Worm (Caenorhabditis elegans) whole organism, L1 larva: Measurements from ENCODE around the gene eri-5.

Experiments
- Y116A8C.19 ChIP-seq: sonication (generic microtip); optimal IDR thresholded peaks from 2 replicates; lab custom pipeline; 2016; ENCODE audit warnings: missing compliant biosample characterization, missing genetic modification characterization, borderline replicate concordance
- alr-1 ChIP-seq: fragments of 200-800 bp; sonication (Bioruptor generic); optimal IDR thresholded peaks from 2 replicates; lab custom pipeline; 2018; ENCODE audit warnings: borderline replicate concordance, mild to moderate bottlenecking, missing genetic modification characterization, missing compliant biosample characterization
- ama-1 ChIP-seq: fragments of 150-350 bp; optimal IDR thresholded peaks from 2 replicates; lab custom pipeline; 2014
- blmp-1 ChIP-seq: fragments of 150-350 bp; optimal IDR thresholded peaks from 2 replicates; lab custom pipeline; 2014; ENCODE audit warnings: missing biosample characterization, missing genetic modification characterization
- ceh-63 ChIP-seq: fragments of 200-800 bp; sonication (Bioruptor generic); optimal IDR thresholded peaks from 2 replicates; lab custom pipeline; 2018; ENCODE audit warnings: mild to moderate bottlenecking, missing genetic modification characterization, missing compliant biosample characterization
- ceh-8 ChIP-seq: fragments of 200-800 bp; sonication (Bioruptor generic); optimal IDR thresholded peaks from 2 replicates; lab custom pipeline; 2018; ENCODE audit warnings: mild to moderate bottlenecking, missing genetic modification characterization, moderate library complexity, missing compliant biosample characterization
- ceh-82 ChIP-seq, 3 experiments: fragments of 150-350 bp in 1 of 3; sonication (generic microtip) in 2 of 3; optimal IDR thresholded peaks; 2 replicates each; lab custom pipeline; 2014 to 2017; ENCODE audit warnings: missing biosample characterization in 3 of 3, missing genetic modification characterization in 3 of 3
- ceh-88 ChIP-seq: fragments of 200-800 bp; sonication (Bioruptor generic); IDR thresholded peaks from 2 replicates; pipeline ENCODE4 v1.3.6; 2022; ENCODE audit warnings: missing genetic modification characterization, missing compliant biosample characterization
- ceh-90 ChIP-seq: sonication (generic microtip); optimal IDR thresholded peaks from 2 replicates; lab custom pipeline; 2016; ENCODE audit warnings: missing genetic modification characterization, missing compliant biosample characterization
- ces-1 ChIP-seq: fragments of 150-350 bp; optimal IDR thresholded peaks from 2 replicates; lab custom pipeline; 2014; ENCODE audit warnings: missing biosample characterization, missing genetic modification reagents, missing genetic modification characterization
- dsc-1 ChIP-seq: sonication (generic microtip); optimal IDR thresholded peaks from 2 replicates; lab custom pipeline; 2016; ENCODE audit warnings: mild to moderate bottlenecking, missing genetic modification characterization, missing compliant biosample characterization
- efl-1 ChIP-seq, 4 experiments: fragments of 150-350 bp; optimal IDR thresholded peaks in 3 of 4; peaks in 1 of 4; 1 replicate in 1 of 4; 2 replicates in 3 of 4; lab custom pipeline; 2014; ENCODE audit warnings: missing biosample characterization in 2 of 4, missing genetic modification characterization in 2 of 4, missing genetic modification reagents in 2 of 4
- efl-3 ChIP-seq: fragments of 200-800 bp; sonication (Bioruptor generic); optimal IDR thresholded peaks from 2 replicates; lab custom pipeline; 2018; ENCODE audit warnings: mild to moderate bottlenecking, missing genetic modification characterization, missing compliant biosample characterization
- egl-13 ChIP-seq: sonication (generic microtip); optimal IDR thresholded peaks from 2 replicates; lab custom pipeline; 2016; ENCODE audit warnings: missing genotype, missing genetic modification reagents, missing genetic modification characterization, missing compliant biosample characterization
- egl-27 ChIP-seq, 2 experiments: fragments of 150-350 bp in 1 of 2; sonication (generic microtip); optimal IDR thresholded peaks; 3 replicates each; lab custom pipeline; 2017 to 2018; ENCODE audit warnings: missing biosample characterization in 2 of 2, missing genetic modification characterization in 2 of 2, missing genetic modification reagents in 2 of 2
- elt-2 ChIP-seq: sonication (generic microtip); optimal IDR thresholded peaks from 2 replicates; lab custom pipeline; 2016; ENCODE audit warnings: missing genetic modification characterization, mild to moderate bottlenecking, inconsistent platforms, missing compliant biosample characterization, missing genetic modification reagents
- ets-5 ChIP-seq: fragments of 200-800 bp; sonication (Bioruptor generic); IDR thresholded peaks from 2 replicates; pipeline ENCODE4 v1.3.6; 2022; ENCODE audit warnings: missing genetic modification characterization, missing compliant biosample characterization
- fkh-10 ChIP-seq: sonication (generic microtip); optimal IDR thresholded peaks from 2 replicates; lab custom pipeline; 2017; ENCODE audit warnings: missing biosample characterization, missing genetic modification reagents, missing genetic modification characterization
- grh-1 ChIP-seq: fragments of 200-800 bp; sonication (Bioruptor generic); IDR thresholded peaks from 2 replicates; pipeline ENCODE4 v1.3.6; 2022; ENCODE audit warnings: missing genetic modification reagents, missing genetic modification characterization, missing compliant biosample characterization
- hlh-17 ChIP-seq: fragments of 200-800 bp; sonication (Bioruptor generic); optimal IDR thresholded peaks from 2 replicates; lab custom pipeline; 2018; ENCODE audit warnings: missing genetic modification characterization, mild to moderate bottlenecking, missing compliant biosample characterization, moderate library complexity, borderline replicate concordance
- hpl-2 ChIP-seq: fragments of 150-350 bp; optimal IDR thresholded peaks from 2 replicates; lab custom pipeline; 2014; ENCODE audit warnings: missing biosample characterization, missing genetic modification reagents, missing genetic modification characterization
- jun-1 ChIP-seq: fragments of 150-350 bp; optimal IDR thresholded peaks from 2 replicates; lab custom pipeline; 2014; ENCODE audit warnings: missing biosample characterization, missing genetic modification reagents, missing genetic modification characterization
- lin-13 ChIP-seq: fragments of 150-350 bp; optimal IDR thresholded peaks from 2 replicates; lab custom pipeline; 2014; ENCODE audit warnings: missing biosample characterization, missing genetic modification reagents, missing genetic modification characterization
- lin-39 ChIP-seq: fragments of 150-350 bp; optimal IDR thresholded peaks from 2 replicates; lab custom pipeline; 2014; ENCODE audit warnings: missing biosample characterization, missing genetic modification reagents, missing genetic modification characterization
- mdl-1 ChIP-seq, 2 experiments: fragments of 150-350 bp; optimal IDR thresholded peaks; 2 replicates each; lab custom pipeline; 2014 to 2017; ENCODE audit warnings: missing biosample characterization in 2 of 2, missing genetic modification characterization in 2 of 2, inconsistent platforms in 1 of 2
- mep-1 ChIP-seq: fragments of 150-350 bp; optimal IDR thresholded peaks from 2 replicates; lab custom pipeline; 2014; ENCODE audit warnings: missing biosample characterization, missing genetic modification characterization
- nhr-11 ChIP-seq: fragments of 150-350 bp; optimal IDR thresholded peaks from 2 replicates; lab custom pipeline; 2014; ENCODE audit warnings: missing biosample characterization, missing genetic modification characterization
- nhr-20 ChIP-seq: sonication (generic microtip); optimal IDR thresholded peaks from 2 replicates; lab custom pipeline; 2016; ENCODE audit warnings: mild to moderate bottlenecking, missing genetic modification characterization, missing compliant biosample characterization
- nhr-28 ChIP-seq: fragments of 150-350 bp; optimal IDR thresholded peaks from 2 replicates; lab custom pipeline; 2014; ENCODE audit warnings: missing biosample characterization, missing genetic modification characterization
- nhr-71 ChIP-seq: sonication (generic microtip); optimal IDR thresholded peaks from 2 replicates; lab custom pipeline; 2016; ENCODE audit warnings: mild to moderate bottlenecking, missing genetic modification characterization, moderate library complexity, missing compliant biosample characterization
- nhr-76 ChIP-seq: sonication (generic microtip); optimal IDR thresholded peaks from 2 replicates; lab custom pipeline; 2017; ENCODE audit warnings: missing biosample characterization, missing genetic modification characterization
- pax-3 ChIP-seq: fragments of 200-800 bp; sonication (Bioruptor generic); optimal IDR thresholded peaks from 2 replicates; lab custom pipeline; 2018; ENCODE audit warnings: mild to moderate bottlenecking, missing genetic modification characterization, moderate library complexity, missing compliant biosample characterization
- sptf-1 ChIP-seq: fragments of 150-350 bp; optimal IDR thresholded peaks from 2 replicates; lab custom pipeline; 2014; ENCODE audit warnings: missing biosample characterization, missing genetic modification characterization
- tlp-1 ChIP-seq: fragments of 150-350 bp; optimal IDR thresholded peaks from 2 replicates; lab custom pipeline; 2014; ENCODE audit warnings: missing biosample characterization, missing genetic modification characterization
- unc-30 ChIP-seq: sonication (generic microtip); optimal IDR thresholded peaks from 2 replicates; lab custom pipeline; 2017; ENCODE audit warnings: missing biosample characterization, missing genetic modification characterization
- unc-62 ChIP-seq: fragments of 150-350 bp; optimal IDR thresholded peaks from 2 replicates; lab custom pipeline; 2014; ENCODE audit warnings: missing biosample characterization, missing genetic modification reagents, missing genetic modification characterization
- unc-86 ChIP-seq: sonication (generic microtip); optimal IDR thresholded peaks from 2 replicates; lab custom pipeline; 2016; ENCODE audit warnings: missing genetic modification characterization, missing compliant biosample characterization
- unc-98 ChIP-seq: fragments of 200-800 bp; sonication (Bioruptor generic); IDR thresholded peaks from 2 replicates; pipeline ENCODE4 v1.3.6; 2022; ENCODE audit warnings: missing genetic modification characterization, missing compliant biosample characterization
- zag-1 ChIP-seq: fragments of 150-350 bp; optimal IDR thresholded peaks from 2 replicates; lab custom pipeline; 2014; ENCODE audit warnings: missing biosample characterization, missing genetic modification characterization
- zip-4 ChIP-seq: fragments of 200-800 bp; sonication (Bioruptor generic); optimal IDR thresholded peaks from 2 replicates; lab custom pipeline; 2018; ENCODE audit warnings: mild to moderate bottlenecking, missing genetic modification characterization, moderate library complexity, missing compliant biosample characterization
- ztf-4 ChIP-seq: fragments of 150-350 bp; optimal IDR thresholded peaks from 2 replicates; lab custom pipeline; 2014; ENCODE audit warnings: missing biosample characterization, missing genetic modification characterization

The eri-5 gene

DNA sequence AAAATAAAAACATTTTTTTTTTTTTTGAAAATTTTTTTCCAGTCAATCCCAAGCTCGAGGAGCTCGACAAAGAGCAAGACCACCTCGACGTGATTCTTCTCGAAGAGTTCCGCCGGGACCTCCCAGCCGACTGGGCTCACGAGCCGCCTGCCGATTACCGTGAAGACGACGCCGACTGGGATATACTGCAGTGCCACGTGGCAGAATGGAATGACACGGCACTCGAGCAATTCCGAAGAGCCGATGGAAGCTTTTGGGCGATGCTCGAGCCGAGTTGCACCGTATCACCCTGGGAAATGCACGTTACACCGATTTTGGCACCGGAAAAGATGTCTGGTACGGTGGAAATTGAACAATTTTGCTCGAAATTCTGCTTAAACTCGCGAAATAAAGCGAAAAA is 2.4 kb downstream of the eri-5 start:
- no peak for TF ChIP-seq ceh-63 (GFP tag; lab: Kevin White, UChicago)
- no peak for TF ChIP-seq ceh-90
- no peak for TF ChIP-seq ceh-88 (GFP tag; lab: Robert Waterston, UW)
- TF ChIP-seq pax-3 (tag; lab: Kevin White, UChicago): no peak
- TF ChIP-seq mdl-1 (tag; optimal IDR thresholded peaks at IDR 0.05; lab: Kevin White, UChicago): no peak
- no peak for TF ChIP-seq jun-1 (tag; lab: Kevin White, UChicago)
- no peak for TF ChIP-seq nhr-20
- TF ChIP-seq unc-86 (tag; lab: Kevin White, UChicago): no peak
- TF ChIP-seq unc-30 (tag; lab: Kevin White, UChicago): no peak
- TF ChIP-seq lin-39 (tag; lab: Kevin White, UChicago): no peak
- TF ChIP-seq fkh-10 (GFP tag; lab: Kevin White, UChicago): no peak
- no peak for TF ChIP-seq ces-1 (GFP tag; lab: Kevin White, UChicago)
- TF ChIP-seq egl-13 (tag; lab: Kevin White, UChicago): no peak
- no peak for TF ChIP-seq egl-27 (tag; optimal IDR thresholded peaks at IDR 0.05; lab: Kevin White, UChicago)
- no peak for TF ChIP-seq ceh-8 (GFP tag; lab: Kevin White, UChicago)
- TF ChIP-seq ama-1: no peak
- no peak for TF ChIP-seq lin-13 (GFP tag; lab: Kevin White, UChicago)
- no peak for TF ChIP-seq zip-4 (GFP tag; lab: Kevin White, UChicago)
- no peak for TF ChIP-seq mep-1

DNA sequence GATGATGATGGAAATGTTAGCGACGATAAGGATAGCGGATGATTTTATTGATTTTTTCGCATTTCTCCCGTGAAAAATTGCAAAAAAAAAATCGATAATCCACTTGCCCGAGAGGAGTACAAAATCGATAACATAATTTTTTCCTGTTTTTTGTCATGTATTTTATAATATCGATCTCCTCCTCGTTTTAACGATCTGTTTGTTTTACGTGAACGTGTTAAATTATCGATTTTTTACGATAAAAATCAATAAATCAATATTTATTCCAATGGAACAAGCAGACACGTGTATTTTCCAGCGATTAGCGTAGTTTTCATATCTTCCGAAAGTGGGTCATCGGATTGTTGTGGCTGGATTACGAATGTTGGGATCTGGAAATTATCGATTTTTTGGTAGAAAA is 5.4 kb downstream of the eri-5 start:
- TF ChIP-seq efl-1 (optimal IDR thresholded peaks at IDR 0.05; lab: Kevin White, UChicago) (no peak), efl-1 (GFP tag; optimal IDR thresholded peaks at IDR 0.05 in 1 of 2; lab: Kevin White, UChicago) (no peak), alr-1 (tag; lab: Kevin White, UChicago) (no peak), ceh-8 (GFP tag; lab: Kevin White, UChicago) (no peak)

DNA sequence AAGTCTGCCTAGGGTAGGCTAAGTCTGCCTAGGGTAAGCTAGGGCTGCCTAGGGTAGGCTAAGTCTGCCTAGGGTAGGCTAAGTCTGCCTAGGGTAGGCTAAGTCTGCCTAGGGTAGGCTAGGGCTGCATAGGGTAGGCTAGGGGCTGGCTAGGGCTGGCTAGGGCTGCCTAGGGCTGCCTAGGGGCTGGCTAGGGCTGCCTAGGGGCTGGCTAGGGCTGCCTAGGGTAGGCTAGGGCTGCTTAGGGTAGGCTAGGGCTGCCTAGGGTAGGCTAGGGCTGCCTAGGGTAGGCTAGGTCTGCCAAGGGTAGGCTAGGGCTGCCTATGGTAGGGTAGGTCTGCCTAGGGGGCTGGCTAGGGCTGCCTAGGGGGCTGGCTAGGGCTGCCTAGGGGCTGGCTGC is 7.7 kb downstream of the eri-5 start:
- TF ChIP-seq nhr-76 (tag; lab: Kevin White, UChicago) (no peak), alr-1 (tag; lab: Kevin White, UChicago) (no peak), ztf-4 (tag; lab: Kevin White, UChicago) (no peak), ceh-90 (no peak), efl-3 (no peak), sptf-1 (tag; lab: Kevin White, UChicago) (no peak), hlh-17 (GFP tag; lab: Kevin White, UChicago) (no peak)

- no peak for TF ChIP-seq unc-98 (GFP tag; lab: Robert Waterston, UW)
- TF ChIP-seq ztf-4 (tag; lab: Kevin White, UChicago): no peak
- no peak for TF ChIP-seq efl-3
- TF ChIP-seq blmp-1 (tag; lab: Kevin White, UChicago): no peak
- no peak for TF ChIP-seq nhr-28 (tag; lab: Kevin White, UChicago)
- TF ChIP-seq lin-39 (tag; lab: Kevin White, UChicago): no peak
Observed at ce11 chrIV:2399420-2399819, 8.8 kb downstream of the eri-5 start, which contains the start of gene Y38F2AR.10. Y38F2AR.10 (minus strand) TSS chrIV:2399520.

DNA sequence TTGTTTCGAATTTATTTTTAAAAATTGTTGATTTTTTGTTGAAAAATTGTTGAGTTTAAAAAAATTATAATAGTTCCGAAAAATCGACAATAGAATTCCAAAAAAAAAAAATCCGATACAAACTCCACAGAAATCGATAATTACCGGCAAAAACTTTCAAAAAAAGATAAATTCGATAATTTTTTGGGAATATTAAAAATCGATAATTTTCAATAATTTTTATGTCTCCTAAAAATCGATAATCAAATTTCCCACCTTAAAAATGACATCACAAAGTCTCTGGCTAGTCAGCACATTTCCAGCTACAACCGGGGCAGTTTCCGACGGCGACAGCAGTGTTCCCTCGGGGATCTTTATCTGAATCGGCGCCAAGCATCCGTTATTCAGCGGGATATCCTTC is 10.0 kb downstream of the eri-5 start:
- TF ChIP-seq ets-5: no peak
- TF ChIP-seq hpl-2 (GFP tag; lab: Kevin White, UChicago): no peak
- TF ChIP-seq ces-1 (GFP tag; lab: Kevin White, UChicago): no peak
- no peak for TF ChIP-seq ceh-82 (tag; optimal IDR thresholded peaks at IDR 0.05; lab: Kevin White, UChicago)
- no peak for TF ChIP-seq grh-1 (GFP tag; lab: Robert Waterston, UW)
- no peak for TF ChIP-seq nhr-11 (tag; lab: Kevin White, UChicago)
- no peak for TF ChIP-seq nhr-71 (tag; lab: Kevin White, UChicago)
- no peak for TF ChIP-seq elt-2 (tag; lab: Kevin White, UChicago)
- no peak for TF ChIP-seq zag-1 (tag; lab: Kevin White, UChicago)
- no peak for TF ChIP-seq unc-62
- TF ChIP-seq tlp-1: no peak
- TF ChIP-seq Y116A8C.19 (tag; lab: Kevin White, UChicago): no peak
- TF ChIP-seq egl-27 (tag; optimal IDR thresholded peaks at IDR 0.05; lab: Kevin White, UChicago): no peak
- TF ChIP-seq ceh-8 (GFP tag; lab: Kevin White, UChicago): no peak
- TF ChIP-seq dsc-1 (tag; lab: Kevin White, UChicago): no peak
